Fruit fly (Drosophila melanogaster) whole organism, embryonic: ENCODE data around the gene Cpr.

Experiments
- ATbp ChIP-seq: fragments of 200-800 bp; sonication (Bioruptor generic); optimal IDR thresholded peaks from 2 replicates; lab custom pipeline; 2017; ENCODE audit warnings: missing biosample characterization, mild to moderate bottlenecking, missing genetic modification characterization, missing genetic modification reagents
- BtbVII ChIP-seq: fragments of 200-800 bp; sonication (Bioruptor generic); optimal IDR thresholded peaks from 3 replicates; lab custom pipeline; 2017; ENCODE audit warnings: missing biosample characterization, mild to moderate bottlenecking, missing genetic modification characterization
- CG12071 ChIP-seq: fragments of 200-800 bp; sonication (Bioruptor generic); optimal IDR thresholded peaks from 3 replicates; lab custom pipeline; 2018; ENCODE audit warnings: missing biosample characterization, mild to moderate bottlenecking, missing genetic modification characterization
- CG12769 ChIP-seq: fragments of 200-800 bp; sonication (Bioruptor generic); optimal IDR thresholded peaks from 2 replicates; lab custom pipeline; 2019; ENCODE audit warnings: missing biosample characterization, mild to moderate bottlenecking, missing genetic modification characterization, moderate library complexity
- CG14710 ChIP-seq: fragments of 200-800 bp; sonication (Bioruptor generic); optimal IDR thresholded peaks from 3 replicates; lab custom pipeline; 2019; ENCODE audit warnings: missing biosample characterization, mild to moderate bottlenecking, missing genetic modification characterization, moderate library complexity
- CG15073 ChIP-seq: fragments of 200-800 bp; sonication (Bioruptor generic); optimal IDR thresholded peaks from 2 replicates; lab custom pipeline; 2016; ENCODE audit warnings: missing biosample characterization, missing genetic modification characterization
- CG17361 ChIP-seq: fragments of 200-800 bp; sonication (Bioruptor generic); IDR thresholded peaks from 3 replicates; pipeline ENCODE4 v1.3.6; 2022; ENCODE audit warnings: missing biosample characterization, missing genetic modification characterization
- CG17912 ChIP-seq: fragments of 200-800 bp; sonication (Bioruptor generic); optimal IDR thresholded peaks from 2 replicates; lab custom pipeline; 2018; ENCODE audit warnings: missing biosample characterization, mild to moderate bottlenecking, missing genetic modification characterization
- CG18262 ChIP-seq: fragments of 200-800 bp; optimal IDR thresholded peaks from 3 replicates; lab custom pipeline; 2019; ENCODE audit warnings: missing biosample characterization, mild to moderate bottlenecking, missing genetic modification characterization, moderate library complexity
- CG18599 ChIP-seq: fragments of 200-800 bp; sonication (Bioruptor generic); optimal IDR thresholded peaks from 3 replicates; lab custom pipeline; 2017; ENCODE audit warnings: missing biosample characterization, missing genetic modification characterization, mild to moderate bottlenecking, moderate library complexity, missing genetic modification reagents
- CG2712 ChIP-seq: fragments of 200-800 bp; optimal IDR thresholded peaks from 3 replicates; lab custom pipeline; 2019; ENCODE audit warnings: missing biosample characterization, mild to moderate bottlenecking, missing genetic modification characterization, moderate library complexity
- CG2889 ChIP-seq: fragments of 200-800 bp; sonication (Bioruptor generic); IDR thresholded peaks from 3 replicates; pipeline ENCODE4 v1.3.6; 2022; ENCODE audit warnings: missing biosample characterization, missing genetic modification characterization
- CG3847 ChIP-seq: fragments of 200-800 bp; sonication (Bioruptor generic); IDR thresholded peaks from 2 replicates; pipeline ENCODE4 v1.3.6; 2022; ENCODE audit warnings: missing biosample characterization, missing genetic modification characterization
- CG4328 ChIP-seq: fragments of 200-800 bp; sonication (Bioruptor generic); optimal IDR thresholded peaks from 3 replicates; lab custom pipeline; 2017; ENCODE audit warnings: missing biosample characterization, missing genetic modification reagents, missing genetic modification characterization
- CG4707 ChIP-seq: fragments of 200-800 bp; sonication (Bioruptor generic); optimal IDR thresholded peaks from 2 replicates; lab custom pipeline; 2018; ENCODE audit warnings: missing biosample characterization, mild to moderate bottlenecking, missing genetic modification characterization, moderate library complexity
- CTCF ChIP-seq: fragments of 200-800 bp; sonication (Bioruptor generic); optimal IDR thresholded peaks from 2 replicates; lab custom pipeline; 2017; ENCODE audit warnings: missing biosample characterization, mild to moderate bottlenecking, missing genetic modification characterization, moderate library complexity
- Camta ChIP-seq: fragments of 200-800 bp; sonication (Bioruptor generic); optimal IDR thresholded peaks from 2 replicates; lab custom pipeline; 2016; ENCODE audit warnings: missing biosample characterization, missing genetic modification characterization
- Chrac-16 ChIP-seq: fragments of 200-800 bp; sonication (Bioruptor generic); optimal IDR thresholded peaks from 3 replicates; lab custom pipeline; 2016; ENCODE audit warnings: missing biosample characterization, missing genetic modification characterization
- CrebB ChIP-seq: fragments of 200-800 bp; sonication (Bioruptor generic); optimal IDR thresholded peaks from 3 replicates; lab custom pipeline; 2018; ENCODE audit warnings: missing biosample characterization, mild to moderate bottlenecking, missing genetic modification characterization
- Eip74EF ChIP-seq, 2 experiments: fragments of 200-800 bp in 1 of 2; fragments of >200 bp in 1 of 2; sonication (Bioruptor generic) in 1 of 2; optimal IDR thresholded peaks; 2 replicates each; lab custom pipeline; 2017 to 2019; ENCODE audit warnings: missing biosample characterization in 2 of 2, missing genetic modification characterization in 2 of 2, mild to moderate bottlenecking in 1 of 2, moderate library complexity in 1 of 2
- H2.0 ChIP-seq: fragments of 200-800 bp; sonication (Bioruptor generic); IDR thresholded peaks from 2 replicates; pipeline ENCODE4 v1.3.6; 2022; ENCODE audit warnings: missing biosample characterization, missing genetic modification characterization
- HHEX ChIP-seq: fragments of 200-800 bp; sonication (Bioruptor generic); optimal IDR thresholded peaks from 3 replicates; lab custom pipeline; 2017; ENCODE audit warnings: missing biosample characterization, mild to moderate bottlenecking, missing genetic modification characterization, missing genetic modification reagents
- NFAT ChIP-seq: fragments of 200-800 bp; sonication (Bioruptor generic); IDR thresholded peaks from 2 replicates; pipeline ENCODE4 v1.3.6; 2022; ENCODE audit warnings: missing biosample characterization, missing genetic modification characterization
- Six4 ChIP-seq: fragments of 200-800 bp; sonication (Bioruptor generic); optimal IDR thresholded peaks from 2 replicates; lab custom pipeline; 2016; ENCODE audit warnings: missing biosample characterization, missing genetic modification characterization
- Sox100B ChIP-seq: fragments of 200-800 bp; sonication (Bioruptor generic); optimal IDR thresholded peaks from 3 replicates; lab custom pipeline; 2018; ENCODE audit warnings: missing biosample characterization, mild to moderate bottlenecking, missing genetic modification characterization
- Sry-β ChIP-seq: fragments of 200-800 bp; sonication (Bioruptor generic); optimal IDR thresholded peaks from 2 replicates; lab custom pipeline; 2018; ENCODE audit warnings: missing biosample characterization, mild to moderate bottlenecking, missing genetic modification characterization, moderate library complexity
- Stat92E ChIP-seq, 3 experiments: fragments of >200 bp in 2 of 3; fragments of 200-800 bp in 1 of 3; sonication (Bioruptor generic) in 1 of 3; optimal IDR thresholded peaks; 2 replicates each; lab custom pipeline; 2017 to 2019; ENCODE audit warnings: missing biosample characterization in 3 of 3, missing genetic modification characterization in 3 of 3, mild to moderate bottlenecking in 1 of 3, moderate library complexity in 1 of 3
- Xrp1 ChIP-seq: fragments of 200-800 bp; sonication (Bioruptor generic); IDR thresholded peaks from 2 replicates; pipeline ENCODE4 v1.3.6; 2022; ENCODE audit warnings: missing biosample characterization, missing genetic modification characterization
- ac ChIP-seq: fragments of 200-800 bp; sonication (Bioruptor generic); optimal IDR thresholded peaks from 3 replicates; lab custom pipeline; 2017; ENCODE audit warnings: missing biosample characterization, mild to moderate bottlenecking, missing genetic modification characterization
- chinmo ChIP-seq: fragments of 200-800 bp; sonication (Bioruptor generic); IDR thresholded peaks from 4 replicates; pipeline ENCODE4 v1.3.6; 2022; ENCODE audit warnings: missing biosample characterization, missing genetic modification characterization; ENCODE audit not compliant: partially characterized antibody
- crc ChIP-seq: fragments of 200-800 bp; sonication (Bioruptor generic); optimal IDR thresholded peaks from 2 replicates; lab custom pipeline; 2016; ENCODE audit warnings: missing biosample characterization, missing genetic modification characterization
- dpn ChIP-seq, 2 experiments: fragments of 200-800 bp; sonication (Bioruptor generic); optimal IDR thresholded peaks; 3 replicates each; lab custom pipeline; 2016; ENCODE audit warnings: missing biosample characterization in 2 of 2, missing genetic modification characterization in 2 of 2
- ems ChIP-seq: fragments of 200-800 bp; sonication (Bioruptor generic); optimal IDR thresholded peaks from 3 replicates; lab custom pipeline; 2016; ENCODE audit warnings: missing biosample characterization, missing genetic modification characterization
- eve ChIP-seq, 2 experiments: fragments of >200 bp; optimal IDR thresholded peaks; 2 replicates each; lab custom pipeline; 2017; ENCODE audit warnings: missing biosample characterization in 2 of 2, missing genetic modification characterization in 2 of 2
- gro ChIP-seq: fragments of 200-800 bp; sonication (Bioruptor generic); optimal IDR thresholded peaks from 2 replicates; lab custom pipeline; 2016; ENCODE audit warnings: missing biosample characterization, missing genetic modification characterization
- gsb-n ChIP-seq: fragments of 200-800 bp; sonication (Bioruptor generic); optimal IDR thresholded peaks from 3 replicates; lab custom pipeline; 2018; ENCODE audit warnings: missing biosample characterization, mild to moderate bottlenecking, missing genetic modification characterization
- gt ChIP-seq: fragments of 200-800 bp; sonication (Bioruptor generic); IDR thresholded peaks from 2 replicates; pipeline ENCODE4 v1.3.6; 2022; ENCODE audit warnings: missing biosample characterization, missing genetic modification characterization
- hkb ChIP-seq, 2 experiments: fragments of 200-800 bp in 1 of 2; fragments of >200 bp in 1 of 2; sonication (Bioruptor generic) in 1 of 2; IDR thresholded peaks in 1 of 2; optimal IDR thresholded peaks in 1 of 2; 2 replicates each; pipeline versions ENCODE4 v1.3.6 to Lab custom; 2017 to 2022; ENCODE audit warnings: missing biosample characterization in 1 of 2, missing genetic modification characterization in 1 of 2
- klu ChIP-seq: fragments of 200-800 bp; sonication (Bioruptor generic); IDR thresholded peaks from 2 replicates; pipeline ENCODE4 v1.3.6; 2022; ENCODE audit warnings: missing biosample characterization, missing genetic modification characterization
- kni ChIP-seq: fragments of 200-800 bp; sonication (Bioruptor generic); optimal IDR thresholded peaks from 3 replicates; lab custom pipeline; 2017; ENCODE audit warnings: mild to moderate bottlenecking, missing biosample characterization, missing genetic modification reagents, missing genetic modification characterization
- nerfin-1 ChIP-seq: fragments of 200-800 bp; sonication (Bioruptor generic); optimal IDR thresholded peaks from 3 replicates; lab custom pipeline; 2019; ENCODE audit warnings: missing biosample characterization, mild to moderate bottlenecking, missing genetic modification characterization, moderate library complexity
- run ChIP-seq: fragments of 200-800 bp; sonication (Bioruptor generic); optimal IDR thresholded peaks from 3 replicates; lab custom pipeline; 2018; ENCODE audit warnings: missing biosample characterization, mild to moderate bottlenecking, missing genetic modification characterization
- shn ChIP-seq: fragments of 200-800 bp; sonication (Bioruptor generic); optimal IDR thresholded peaks from 3 replicates; lab custom pipeline; 2016; ENCODE audit warnings: missing biosample characterization, missing genetic modification characterization
- sisA ChIP-seq: fragments of 200-800 bp; sonication (Bioruptor generic); IDR thresholded peaks from 2 replicates; pipeline ENCODE4 v1.3.6; 2022; ENCODE audit warnings: missing biosample characterization, missing genetic modification characterization
- slbo ChIP-seq: fragments of 200-800 bp; sonication (Bioruptor generic); IDR thresholded peaks from 2 replicates; pipeline ENCODE4 v1.3.6; 2022; ENCODE audit warnings: missing biosample characterization, missing genetic modification characterization
- stwl ChIP-seq: fragments of 200-800 bp; sonication (Bioruptor generic); optimal IDR thresholded peaks from 3 replicates; lab custom pipeline; 2018; ENCODE audit warnings: missing biosample characterization, mild to moderate bottlenecking, missing genetic modification characterization, moderate library complexity
- tup ChIP-seq: fragments of 200-800 bp; sonication (Bioruptor generic); optimal IDR thresholded peaks from 2 replicates; lab custom pipeline; 2016; ENCODE audit warnings: missing biosample characterization, mild to moderate bottlenecking, missing genetic modification characterization, moderate library complexity
- usp ChIP-seq: fragments of >200 bp; optimal IDR thresholded peaks from 2 replicates; lab custom pipeline; 2017; ENCODE audit warnings: missing biosample characterization, missing genetic modification characterization
- zen2 ChIP-seq: fragments of 200-800 bp; sonication (Bioruptor generic); IDR thresholded peaks from 3 replicates; pipeline ENCODE4 v1.3.6; 2022; ENCODE audit warnings: missing biosample characterization, missing genetic modification characterization; ENCODE audit not compliant: partially characterized antibody
- zf30C ChIP-seq: fragments of 200-800 bp; sonication (Bioruptor generic); optimal IDR thresholded peaks from 3 replicates; lab custom pipeline; 2018; ENCODE audit warnings: missing biosample characterization, mild to moderate bottlenecking, missing genetic modification characterization

Cpr gene

dm6 chr2L:6291605-6292004, 47.0 kb upstream of the Cpr start (continued):
- TF ChIP-seq CG18262 (peak; percentile 50), CG3847 (GFP tag; lab: Robert Waterston, UW) (no peak), Eip74EF (GFP tag; optimal IDR thresholded peaks at IDR 0.05; lab: Kevin White, UChicago) (peak in 1 of 2 experiments; percentile 43), ac (peak; percentile 33), Sox100B (GFP tag; lab: Kevin White, UChicago) (peak; percentile 23), usp (GFP tag; lab: Kevin White, UChicago) (no peak), HHEX (GFP tag; lab: Kevin White, UChicago) (peak; percentile 11), shn (GFP tag; lab: Kevin White, UChicago) (no peak), CG15073 (GFP tag; lab: Kevin White, UChicago) (no peak), CG4707 (GFP tag; lab: Kevin White, UChicago) (no peak), CG2889 (GFP tag; lab: Robert Waterston, UW) (no peak), kni (GFP tag; lab: Kevin White, UChicago) (peak; percentile 78), klu (no peak), CTCF (peak; percentile 13), Chrac-16 (no peak), Sry-β (GFP tag; lab: Kevin White, UChicago) (no peak), ATbp (GFP tag; lab: Kevin White, UChicago) (peak; percentile 24), gro (GFP tag; lab: Kevin White, UChicago) (no peak), CG12769 (no peak), Six4 (GFP tag; lab: Kevin White, UChicago) (no peak), CG2712 (peak; percentile 23), sisA (GFP tag; lab: Robert Waterston, UW) (no peak), nerfin-1 (tag; lab: Kevin White, UChicago) (peak; percentile 18), Camta (GFP tag; lab: Kevin White, UChicago) (no peak), CG12071 (GFP tag; lab: Kevin White, UChicago) (no peak), CrebB (tag; lab: Kevin White, UChicago) (peak; percentile 21), crc (GFP tag; lab: Kevin White, UChicago) (no peak), stwl (peak; percentile 5), Xrp1 (GFP tag; lab: Robert Waterston, UW) (peak; percentile 25; the same call in 1 of the 2 replicates), hkb (optimal IDR thresholded peaks at IDR 0.05; lab: Kevin White, UChicago) (no peak), hkb (GFP tag; IDR thresholded peaks at IDR 0.05; lab: Robert Waterston, UW) (no peak), CG4328 (GFP tag; lab: Kevin White, UChicago) (peak; percentile 54), gt (no peak), CG17912 (GFP tag; lab: Kevin White, UChicago) (no peak), tup (GFP tag; lab: Kevin White, UChicago) (no peak), slbo (GFP tag; lab: Robert Waterston, UW) (no peak), H2.0 (GFP tag; lab: Robert Waterston, UW) (no peak), chinmo (GFP tag; lab: Robert Waterston, UW) (0 out of 4 replicates have a peak, but pooled peaks have one; percentile 43), CG14710 (tag; lab: Kevin White, UChicago) (peak; percentile 32), NFAT (GFP tag; lab: Robert Waterston, UW) (no peak), zen2 (GFP tag; lab: Robert Waterston, UW) (no peak), Stat92E (GFP tag; optimal IDR thresholded peaks at IDR 0.05; lab: Kevin White, UChicago) (peak in 1 of 3 experiments; percentile 46), ems (GFP tag; lab: Kevin White, UChicago) (no peak), BtbVII (GFP tag; lab: Kevin White, UChicago) (peak; percentile 1), CG17361 (0 out of 3 replicates have a peak, but pooled peaks have one; percentile 21), eve (GFP tag; optimal IDR thresholded peaks at IDR 0.05; lab: Kevin White, UChicago) (no peak), CG18599 (GFP tag; lab: Kevin White, UChicago) (no peak), gsb-n (peak; percentile 28), dpn (GFP tag; optimal IDR thresholded peaks at IDR 0.05; lab: Kevin White, UChicago) (no peak), zf30C (no peak), run (tag; lab: Kevin White, UChicago) (peak; percentile 56)
